Worm (Caenorhabditis elegans): ENCODE results near the gene Y43C5B.2.

Y43C5B.2 gene

DNA sequence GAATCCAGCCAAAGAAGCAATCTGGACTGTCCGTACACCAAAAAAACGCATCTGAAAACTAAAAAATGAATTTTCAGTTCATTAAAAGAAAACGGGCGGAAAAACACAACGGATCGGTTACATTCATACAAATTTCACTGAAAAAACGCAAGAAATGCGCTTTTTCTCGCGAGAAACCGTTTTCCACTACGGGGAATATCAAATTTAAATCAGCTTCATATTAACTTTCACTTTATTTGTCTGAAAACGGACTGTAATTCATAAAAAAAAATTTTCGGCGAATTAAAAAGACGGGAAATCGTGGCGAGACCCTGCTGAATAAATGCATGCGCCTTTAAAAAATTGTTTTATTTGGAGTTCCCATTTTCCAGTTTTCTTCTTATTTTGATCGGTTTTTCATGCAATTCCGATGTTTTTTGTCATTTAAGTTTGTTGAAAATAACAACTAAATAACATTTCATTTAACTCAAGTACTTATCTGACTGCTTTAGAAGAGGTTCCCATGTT is 15.7 kb upstream of the Y43C5B.2 start, which contains the start of gene pges-2:
Gene pges-2 (minus strand): TSS at position 51 of the 507 bp plus-strand sequence.
- TF ChIP-seq ceh-31 (tag; optimal IDR thresholded peaks at IDR 0.05) (no peak), hlh-30 (tag; optimal IDR thresholded peaks at IDR 0.05; ENCODE audit: insufficient read depth) (no peak), che-1 (tag; optimal IDR thresholded peaks at IDR 0.05) (no peak), pax-1 (tag; optimal IDR thresholded peaks at IDR 0.05) (no peak), dmd-4 (tag; optimal IDR thresholded peaks at IDR 0.05; ENCODE audit: borderline replicate concordance) (no peak), C08G9.2 (tag; optimal IDR thresholded peaks at IDR 0.05) (no peak), ztf-16 (tag; optimal IDR thresholded peaks at IDR 0.05) (no peak), unc-86 (tag; optimal IDR thresholded peaks at IDR 0.05) (no peak), pat-9 (tag; optimal IDR thresholded peaks at IDR 0.05) (no peak), unc-3 (GFP tag; conservative IDR thresholded peaks at IDR 0.05) (no peak), unc-3 (tag; optimal IDR thresholded peaks at IDR 0.05) (no peak), lin-11 (tag; optimal IDR thresholded peaks at IDR 0.05) (no peak), elt-2 (tag; optimal IDR thresholded peaks at IDR 0.05) (no peak), elt-4 (tag; optimal IDR thresholded peaks at IDR 0.05) (no peak), ceh-22 (tag; optimal IDR thresholded peaks at IDR 0.05) (no peak), ceh-14 (tag; optimal IDR thresholded peaks at IDR 0.05) (no peak), mec-3 (tag; optimal IDR thresholded peaks at IDR 0.05; ENCODE audit: borderline replicate concordance) (no peak), pha-4 (tag; optimal IDR thresholded peaks at IDR 0.05) (no peak), nfya-1 (tag; optimal IDR thresholded peaks at IDR 0.05) (no peak)

DNA sequence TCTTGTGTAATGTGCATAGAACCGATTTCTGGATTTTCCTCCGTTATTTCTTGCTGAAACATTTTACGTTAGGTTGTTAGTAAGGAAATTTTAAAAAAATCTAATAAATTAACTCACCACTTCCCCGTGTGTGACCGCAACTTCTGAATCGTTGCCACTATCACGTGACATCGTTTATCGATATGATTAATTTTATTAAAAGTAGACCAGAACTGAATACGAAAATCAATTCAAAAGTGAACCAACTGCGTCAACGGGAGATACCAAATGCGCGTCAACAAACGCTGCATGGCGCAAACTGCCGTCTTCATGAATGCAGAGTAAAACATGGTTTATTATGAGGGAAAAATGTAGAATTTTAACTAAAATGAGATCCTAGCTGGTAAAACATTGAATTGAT is 13.9 kb upstream of the Y43C5B.2 start, which contains the start of gene sir-2.1:
Gene sir-2.1 (minus strand): TSS at position 212 of the 400 bp plus-strand sequence.
- peak; percentile 38 for TF ChIP-seq hlh-30 (tag; optimal IDR thresholded peaks at IDR 0.05; ENCODE audit: insufficient read depth)
- peak; percentile 0 for TF ChIP-seq unc-42 (tag; optimal IDR thresholded peaks at IDR 0.05)
- no peak for TF ChIP-seq ceh-2 (tag; optimal IDR thresholded peaks at IDR 0.05)
- TF ChIP-seq fax-1 (tag; optimal IDR thresholded peaks at IDR 0.05), result no peak

DNA sequence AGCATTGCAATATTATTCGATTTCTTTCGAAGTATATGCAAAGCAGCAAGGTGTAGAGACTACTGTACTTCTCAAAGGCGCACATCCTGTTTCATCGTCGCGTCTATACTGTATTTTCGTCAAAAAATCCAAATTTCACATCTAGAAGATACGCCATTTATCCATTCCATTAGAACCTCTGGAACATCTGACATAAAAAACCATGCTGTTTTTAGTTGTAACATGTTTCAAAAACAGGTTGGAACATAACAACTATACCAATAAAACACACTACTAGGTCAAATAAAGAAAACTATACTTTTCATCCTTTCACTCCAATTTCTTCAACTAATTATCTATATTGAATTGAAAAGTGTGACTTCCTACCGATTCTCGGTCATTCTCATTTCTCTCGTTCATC is 8.2 kb upstream of the Y43C5B.2 start, which contains the start of gene ugt-59:
Gene ugt-59 (plus strand): TSS at position 301 of the 400 bp plus-strand sequence.
- TF ChIP-seq K09A11.1 (tag; optimal IDR thresholded peaks at IDR 0.05; ENCODE audit: insufficient read depth) (no peak), hlh-30 (tag; optimal IDR thresholded peaks at IDR 0.05; ENCODE audit: insufficient read depth) (no peak), ceh-34 (tag; optimal IDR thresholded peaks at IDR 0.05) (no peak)

DNA sequence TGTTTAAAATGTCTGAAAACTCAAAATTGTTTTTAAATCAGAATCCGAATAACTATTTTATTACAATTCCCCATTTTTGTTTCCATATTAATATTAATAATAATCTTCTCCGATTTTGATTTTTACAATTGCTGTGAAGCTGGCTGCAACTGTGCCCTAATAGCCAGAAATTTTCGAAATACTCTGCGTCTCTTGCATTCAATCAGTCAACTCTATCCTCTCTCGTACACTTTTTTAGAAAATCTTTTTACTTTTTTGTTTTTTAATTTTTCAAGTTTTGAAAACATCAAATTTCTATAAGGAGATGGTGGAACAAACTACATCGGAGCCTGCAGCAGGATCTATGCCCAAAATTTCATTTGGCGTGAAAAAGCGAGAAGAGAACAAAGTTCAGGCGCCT is 5.7 kb upstream of the Y43C5B.2 start, which contains the start of gene gkow-1:
Gene gkow-1 (plus strand): TSS at position 301 of the 400 bp plus-strand sequence.
- no peak for TF ChIP-seq ceh-24 (tag; optimal IDR thresholded peaks at IDR 0.05)
- no peak for TF ChIP-seq ets-4 (tag; optimal IDR thresholded peaks at IDR 0.05)

DNA sequence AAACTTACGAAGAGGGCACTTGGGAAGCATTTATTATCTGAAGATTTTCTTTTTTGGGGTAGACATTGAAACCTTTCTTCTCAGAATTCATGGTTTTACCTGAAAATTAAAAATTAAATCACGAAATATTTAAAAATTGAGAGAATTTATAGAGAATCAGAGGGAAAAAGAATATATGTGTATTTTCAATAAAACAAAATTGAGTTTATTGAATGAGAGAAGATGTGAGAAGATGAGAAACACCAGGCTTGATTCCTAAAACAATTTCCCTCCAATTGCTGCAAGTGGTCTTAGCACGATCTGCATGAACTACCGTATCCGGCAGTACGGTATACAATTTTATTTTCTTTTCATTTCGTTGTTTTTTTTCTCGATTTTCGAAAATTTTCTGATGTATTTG is 4.9 kb upstream of the Y43C5B.2 start, which contains the start of gene R11A8.1:
Gene R11A8.1 (minus strand): TSS at position 101 of the 400 bp plus-strand sequence.
- no peak for TF ChIP-seq lim-6 (tag; optimal IDR thresholded peaks at IDR 0.05)
- TF ChIP-seq ceh-48 (tag; optimal IDR thresholded peaks at IDR 0.05), result no peak

DNA sequence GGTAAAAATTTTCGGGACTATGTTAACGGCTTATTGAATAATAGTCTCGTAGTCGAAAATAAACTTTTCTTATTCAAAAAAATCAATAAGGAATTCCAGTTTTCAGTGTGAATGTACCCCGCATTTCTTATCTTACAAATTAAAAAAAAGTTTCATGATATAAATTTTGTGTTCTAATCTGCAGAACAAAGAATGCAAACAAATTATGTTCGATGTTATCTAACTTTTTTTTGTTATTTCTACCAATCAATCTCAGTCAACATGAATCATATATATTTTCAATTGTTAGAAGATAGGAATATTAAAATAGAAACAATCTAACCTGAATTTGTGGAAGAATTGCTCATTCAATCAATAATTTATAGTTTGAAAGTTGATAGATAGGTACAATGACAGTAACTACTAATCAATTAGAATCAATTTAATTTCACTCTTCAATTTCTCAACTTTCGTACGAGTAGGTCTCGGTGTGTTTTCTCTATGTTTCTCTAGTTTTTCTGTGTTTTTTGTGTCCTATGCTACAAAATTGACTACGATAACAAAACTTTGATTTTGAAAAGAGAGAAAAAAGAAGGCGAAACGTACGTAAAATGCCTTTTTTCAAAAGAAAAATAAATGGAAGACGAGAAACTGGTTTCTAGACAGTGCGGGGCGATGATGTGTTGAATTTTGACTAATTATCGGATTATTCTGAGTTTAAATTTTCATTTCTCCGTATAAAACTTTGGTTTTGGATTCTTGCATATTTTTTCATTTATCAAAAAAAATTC is 2.1 kb downstream of the Y43C5B.2 start, which contains the start of the genes unc-43 and Y43C5B.3:
Gene unc-43 (minus strand): TSS at position 347 of the 770 bp plus-strand sequence.
Gene Y43C5B.3 (plus strand): TSS at position 720 of the 770 bp plus-strand sequence.
- no peak for TF ChIP-seq hlh-13 (GFP tag; optimal IDR thresholded peaks at IDR 0.05)
- no peak for TF ChIP-seq rnt-1 (tag; optimal IDR thresholded peaks at IDR 0.05)
- no peak for TF ChIP-seq nhr-232 (tag; optimal IDR thresholded peaks at IDR 0.05)
- no peak for TF ChIP-seq elt-2 (tag; optimal IDR thresholded peaks at IDR 0.05)
- no peak for TF ChIP-seq F13H6.1 (tag; optimal IDR thresholded peaks at IDR 0.05)
- no peak for TF ChIP-seq T23F11.4 (GFP tag; optimal IDR thresholded peaks at IDR 0.05)
- TF ChIP-seq unc-86 (tag; optimal IDR thresholded peaks at IDR 0.05), result no peak
- no peak for TF ChIP-seq unc-42 (tag; optimal IDR thresholded peaks at IDR 0.05)
- TF ChIP-seq pax-1 (tag; optimal IDR thresholded peaks at IDR 0.05), result no peak
- no peak for TF ChIP-seq ceh-48 (tag; optimal IDR thresholded peaks at IDR 0.05)
- no peak for TF ChIP-seq hlh-6 (tag; optimal IDR thresholded peaks at IDR 0.05)
- no peak for TF ChIP-seq hlh-30 (tag; optimal IDR thresholded peaks at IDR 0.05; ENCODE audit: insufficient read depth)
- no peak for TF ChIP-seq dmd-4 (tag; optimal IDR thresholded peaks at IDR 0.05; ENCODE audit: borderline replicate concordance)
- TF ChIP-seq Y22D7AL.16 (tag; optimal IDR thresholded peaks at IDR 0.05), result no peak
- TF ChIP-seq ceh-24 (tag; optimal IDR thresholded peaks at IDR 0.05), result no peak
- TF ChIP-seq hlh-15 (tag; optimal IDR thresholded peaks at IDR 0.05), result no peak
- TF ChIP-seq ref-2 (tag; optimal IDR thresholded peaks at IDR 0.05), result no peak

All from whole organism, late embryonic.